Fruit fly (Drosophila melanogaster): ENCODE measurements around the gene tna.

The tna gene

DNA sequence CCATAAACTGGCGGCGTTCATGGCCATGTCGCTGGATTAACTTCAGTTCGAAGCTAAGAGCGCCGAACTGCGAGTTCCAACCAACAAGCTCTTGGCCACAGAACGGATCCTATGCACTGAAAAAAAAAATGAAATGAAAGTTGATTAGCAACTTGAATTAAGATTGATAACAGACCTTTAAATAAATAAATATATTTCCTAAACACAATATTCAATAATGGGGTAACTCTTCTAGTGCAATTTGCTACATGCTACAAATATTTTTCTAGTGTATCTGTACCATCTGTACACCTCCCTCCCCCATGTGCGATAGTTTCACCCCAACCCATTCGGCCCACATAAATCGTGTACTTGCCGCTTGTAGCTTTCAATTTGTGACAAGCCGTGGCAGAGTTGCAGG lies 74.3 kb downstream of the tna start:
- TF ChIP-seq woc (GFP tag; optimal IDR thresholded peaks at IDR 0.05), result no peak
- no peak for TF ChIP-seq tai (GFP tag; optimal IDR thresholded peaks at IDR 0.05)
- no peak for TF ChIP-seq rgr (GFP tag; optimal IDR thresholded peaks at IDR 0.05)
- TF ChIP-seq jim (GFP tag; optimal IDR thresholded peaks at IDR 0.05), result no peak
- no peak for TF ChIP-seq Hr83 (GFP tag; optimal IDR thresholded peaks at IDR 0.05; ENCODE audit: poor library complexity, severe bottlenecking)
- TF ChIP-seq Mio (GFP tag; optimal IDR thresholded peaks at IDR 0.05), result no peak
- TF ChIP-seq ey (GFP tag; optimal IDR thresholded peaks at IDR 0.05), result no peak
- no peak for TF ChIP-seq sv (GFP tag; optimal IDR thresholded peaks at IDR 0.05)

- TF ChIP-seq CrebA (GFP tag; optimal IDR thresholded peaks at IDR 0.05; ENCODE audit: borderline replicate concordance), result no peak
- TF ChIP-seq CG32264 (GFP tag; optimal IDR thresholded peaks at IDR 0.05), result no peak
- peak; percentile 49 for TF ChIP-seq HLH106 (tag; optimal IDR thresholded peaks at IDR 0.05)
- TF ChIP-seq woc (GFP tag; optimal IDR thresholded peaks at IDR 0.05), result peak; percentile 11
- TF ChIP-seq rgr (GFP tag; optimal IDR thresholded peaks at IDR 0.05), result peak; percentile 28
- TF ChIP-seq Abd-B (GFP tag; optimal IDR thresholded peaks at IDR 0.05), result no peak
- TF ChIP-seq Sp1 (GFP tag; optimal IDR thresholded peaks at IDR 0.05), result peak; percentile 37
- no peak for TF ChIP-seq Hnf4 (GFP tag; optimal IDR thresholded peaks at IDR 0.05)
- no peak for TF ChIP-seq usp (GFP tag; optimal IDR thresholded peaks at IDR 0.05)
- TF ChIP-seq Hr78 (GFP tag; optimal IDR thresholded peaks at IDR 0.05), result no peak
- TF ChIP-seq Jra (GFP tag; optimal IDR thresholded peaks at IDR 0.05), result no peak
- peak; percentile 34 for TF ChIP-seq h (GFP tag; optimal IDR thresholded peaks at IDR 0.05)
- TF ChIP-seq N (GFP tag; optimal IDR thresholded peaks at IDR 0.05), result no peak
- no peak for TF ChIP-seq tai (GFP tag; optimal IDR thresholded peaks at IDR 0.05)
- no peak for TF ChIP-seq pan (optimal IDR thresholded peaks at IDR 0.05)
- TF ChIP-seq ey (GFP tag; optimal IDR thresholded peaks at IDR 0.05), result peak; percentile 13
- TF ChIP-seq psq (GFP tag; optimal IDR thresholded peaks at IDR 0.05), result peak; percentile 10
- no peak for TF ChIP-seq Mio (GFP tag; optimal IDR thresholded peaks at IDR 0.05)
- no peak for TF ChIP-seq brk (GFP tag; optimal IDR thresholded peaks at IDR 0.05)
- no peak for TF ChIP-seq jim (GFP tag; optimal IDR thresholded peaks at IDR 0.05)
- peak; percentile 34 for TF ChIP-seq fru (GFP tag; optimal IDR thresholded peaks at IDR 0.05)
- TF ChIP-seq OdsH (GFP tag; optimal IDR thresholded peaks at IDR 0.05), result peak; percentile 24
- peak in 1 of 2 experiments; percentile 39 for TF ChIP-seq foxo (GFP tag; optimal IDR thresholded peaks at IDR 0.05)
- TF ChIP-seq Rel (GFP tag; optimal IDR thresholded peaks at IDR 0.05), result no peak
- TF ChIP-seq Rel (tag; optimal IDR thresholded peaks at IDR 0.05), result no peak
- no peak for TF ChIP-seq Myc (optimal IDR thresholded peaks at IDR 0.05)
Measured at dm6 chr3L:10913214-10913613, 77.9 kb downstream of the tna start.

dm6 chr3L:10917263-10917662 lies 81.9 kb downstream of the tna start:
- TF ChIP-seq Dif (GFP tag; optimal IDR thresholded peaks at IDR 0.05; ENCODE audit: partially characterized antibody), result no peak
- no peak for TF ChIP-seq CrebA (GFP tag; optimal IDR thresholded peaks at IDR 0.05; ENCODE audit: borderline replicate concordance)
- no peak for TF ChIP-seq Hr78 (GFP tag; optimal IDR thresholded peaks at IDR 0.05)
- no peak for TF ChIP-seq Hnf4 (GFP tag; optimal IDR thresholded peaks at IDR 0.05)
- TF ChIP-seq Vsx2 (GFP tag; optimal IDR thresholded peaks at IDR 0.05; ENCODE audit: partially characterized antibody), result no peak
- no peak for TF ChIP-seq dsf (GFP tag; optimal IDR thresholded peaks at IDR 0.05; ENCODE audit: borderline replicate concordance)
- no peak for TF ChIP-seq dl (GFP tag; optimal IDR thresholded peaks at IDR 0.05; ENCODE audit: insufficient read depth in 1 of 2, partially characterized antibody in 2 of 2)
- no peak for TF ChIP-seq Rel (GFP tag; optimal IDR thresholded peaks at IDR 0.05)
- TF ChIP-seq Rel (tag; optimal IDR thresholded peaks at IDR 0.05), result no peak
- no peak for TF ChIP-seq br (GFP tag; optimal IDR thresholded peaks at IDR 0.05)
- TF ChIP-seq tai (GFP tag; optimal IDR thresholded peaks at IDR 0.05), result no peak
- TF ChIP-seq rgr (GFP tag; optimal IDR thresholded peaks at IDR 0.05), result no peak
- no peak for TF ChIP-seq OdsH (GFP tag; optimal IDR thresholded peaks at IDR 0.05)
- TF ChIP-seq sv (GFP tag; optimal IDR thresholded peaks at IDR 0.05), result no peak
- no peak for TF ChIP-seq jim (GFP tag; optimal IDR thresholded peaks at IDR 0.05)
- no peak for TF ChIP-seq h (GFP tag; optimal IDR thresholded peaks at IDR 0.05)
- TF ChIP-seq Dfd (GFP tag; optimal IDR thresholded peaks at IDR 0.05), result no peak
- no peak for TF ChIP-seq foxo (GFP tag; optimal IDR thresholded peaks at IDR 0.05)
- TF ChIP-seq dmrt93B (GFP tag; optimal IDR thresholded peaks at IDR 0.05), result no peak
- TF ChIP-seq woc (GFP tag; optimal IDR thresholded peaks at IDR 0.05), result no peak
- no peak for TF ChIP-seq usp (GFP tag; optimal IDR thresholded peaks at IDR 0.05)

dm6 chr3L:10918454-10918853 lies 83.1 kb downstream of the tna start:
- TF ChIP-seq tai (GFP tag; optimal IDR thresholded peaks at IDR 0.05) (no peak), sage (GFP tag; optimal IDR thresholded peaks at IDR 0.05) (no peak), dmrt93B (GFP tag; optimal IDR thresholded peaks at IDR 0.05) (no peak), Dfd (GFP tag; optimal IDR thresholded peaks at IDR 0.05) (no peak), Dif (GFP tag; optimal IDR thresholded peaks at IDR 0.05; ENCODE audit: partially characterized antibody) (no peak), dsf (GFP tag; optimal IDR thresholded peaks at IDR 0.05; ENCODE audit: borderline replicate concordance) (no peak), woc (GFP tag; optimal IDR thresholded peaks at IDR 0.05) (no peak), sv (GFP tag; optimal IDR thresholded peaks at IDR 0.05) (no peak), GATAd (GFP tag; optimal IDR thresholded peaks at IDR 0.05) (no peak), Sp1 (GFP tag; optimal IDR thresholded peaks at IDR 0.05) (no peak), Mio (GFP tag; optimal IDR thresholded peaks at IDR 0.05) (no peak), rgr (GFP tag; optimal IDR thresholded peaks at IDR 0.05) (no peak)
